Fruit fly (Drosophila melanogaster) whole organism, embryonic: ENCODE data around the gene Argl.

ENCODE experiments used
- Abd-B ChIP-seq: fragments of 200-800 bp; sonication (Bioruptor generic); optimal IDR thresholded peaks from 2 replicates; lab custom pipeline; 2018; ENCODE audit warnings: missing biosample characterization, mild to moderate bottlenecking, missing genetic modification characterization, moderate library complexity
- Ada2b ChIP-seq: fragments of 200-800 bp; sonication (Bioruptor generic); IDR thresholded peaks from 2 replicates; pipeline ENCODE4 v1.3.6; 2022; ENCODE audit warnings: missing biosample characterization, missing genetic modification characterization
- Atf-2 ChIP-seq: fragments of 200-800 bp; sonication (Bioruptor generic); optimal IDR thresholded peaks from 2 replicates; lab custom pipeline; 2016; ENCODE audit warnings: missing biosample characterization, missing genetic modification characterization
- B-H2 ChIP-seq: fragments of 200-800 bp; sonication (Bioruptor generic); optimal IDR thresholded peaks from 2 replicates; lab custom pipeline; 2018; ENCODE audit warnings: missing biosample characterization, mild to moderate bottlenecking, missing genetic modification characterization
- CG10543 ChIP-seq: fragments of 200-800 bp; sonication (Bioruptor generic); optimal IDR thresholded peaks from 3 replicates; lab custom pipeline; 2017; ENCODE audit warnings: missing biosample characterization, mild to moderate bottlenecking, missing genetic modification characterization, moderate library complexity
- CG10979 ChIP-seq: fragments of 200-800 bp; sonication (Bioruptor generic); optimal IDR thresholded peaks from 2 replicates; lab custom pipeline; 2018; ENCODE audit warnings: missing biosample characterization, mild to moderate bottlenecking, missing genetic modification characterization, moderate library complexity
- CG11504 ChIP-seq: fragments of 200-800 bp; sonication (Bioruptor generic); optimal IDR thresholded peaks from 3 replicates; lab custom pipeline; 2019; ENCODE audit warnings: missing biosample characterization, mild to moderate bottlenecking, missing genetic modification characterization, moderate library complexity
- CG12769 ChIP-seq: fragments of 200-800 bp; sonication (Bioruptor generic); optimal IDR thresholded peaks from 2 replicates; lab custom pipeline; 2019; ENCODE audit warnings: missing biosample characterization, mild to moderate bottlenecking, missing genetic modification characterization, moderate library complexity
- CG13296 ChIP-seq: fragments of 200-800 bp; sonication (Bioruptor generic); optimal IDR thresholded peaks from 3 replicates; lab custom pipeline; 2018; ENCODE audit warnings: missing biosample characterization, mild to moderate bottlenecking, missing genetic modification characterization
- CG14710 ChIP-seq: fragments of 200-800 bp; sonication (Bioruptor generic); optimal IDR thresholded peaks from 3 replicates; lab custom pipeline; 2019; ENCODE audit warnings: missing biosample characterization, mild to moderate bottlenecking, missing genetic modification characterization, moderate library complexity
- CG2116 ChIP-seq: fragments of 200-800 bp; sonication (Bioruptor generic); optimal IDR thresholded peaks from 3 replicates; lab custom pipeline; 2018; ENCODE audit warnings: missing biosample characterization, mild to moderate bottlenecking, missing genetic modification characterization
- CG34376 ChIP-seq: fragments of 200-800 bp; sonication (Bioruptor generic); optimal IDR thresholded peaks from 2 replicates; lab custom pipeline; 2018; ENCODE audit warnings: missing biosample characterization, mild to moderate bottlenecking, missing genetic modification characterization
- CG4707 ChIP-seq: fragments of 200-800 bp; sonication (Bioruptor generic); optimal IDR thresholded peaks from 2 replicates; lab custom pipeline; 2018; ENCODE audit warnings: missing biosample characterization, mild to moderate bottlenecking, missing genetic modification characterization, moderate library complexity
- CG6175 ChIP-seq: fragments of 200-800 bp; sonication (Bioruptor generic); IDR thresholded peaks from 3 replicates; pipeline ENCODE4 v1.3.6; 2022; ENCODE audit warnings: missing biosample characterization, missing genetic modification characterization
- CG7372 ChIP-seq: fragments of 200-800 bp; sonication (Bioruptor generic); IDR thresholded peaks from 2 replicates; pipeline ENCODE4 v1.3.6; 2022; ENCODE audit warnings: missing biosample characterization, missing genetic modification characterization
- CG8924 ChIP-seq: fragments of 200-800 bp; optimal IDR thresholded peaks from 3 replicates; lab custom pipeline; 2019; ENCODE audit warnings: missing biosample characterization, mild to moderate bottlenecking, missing genetic modification characterization, moderate library complexity
- CG8944 ChIP-seq: fragments of 200-800 bp; sonication (Bioruptor generic); optimal IDR thresholded peaks from 3 replicates; lab custom pipeline; 2016; ENCODE audit warnings: missing biosample characterization, missing genetic modification characterization
- Dfd ChIP-seq, 2 experiments: fragments of >200 bp; optimal IDR thresholded peaks; 2 replicates each; lab custom pipeline; 2017; ENCODE audit warnings: missing biosample characterization in 2 of 2, missing genetic modification characterization in 2 of 2
- HmgZ ChIP-seq: fragments of 200-800 bp; sonication (Bioruptor generic); optimal IDR thresholded peaks from 2 replicates; lab custom pipeline; 2018; ENCODE audit warnings: missing biosample characterization, mild to moderate bottlenecking, missing genetic modification characterization
- Hr78 ChIP-seq, 2 experiments: fragments of 200-800 bp in 1 of 2; fragments of >200 bp in 1 of 2; sonication (Bioruptor generic) in 1 of 2; optimal IDR thresholded peaks; 2 replicates each; lab custom pipeline; 2017 to 2019; ENCODE audit warnings: missing biosample characterization in 2 of 2, missing genetic modification characterization in 2 of 2, mild to moderate bottlenecking in 1 of 2, moderate library complexity in 1 of 2
- Nf-YC ChIP-seq: fragments of 200-800 bp; optimal IDR thresholded peaks from 3 replicates; lab custom pipeline; 2019; ENCODE audit warnings: missing biosample characterization, mild to moderate bottlenecking, missing genetic modification characterization, moderate library complexity
- ara ChIP-seq: fragments of 200-800 bp; sonication (Bioruptor generic); IDR thresholded peaks from 2 replicates; pipeline ENCODE4 v1.3.6; 2022; ENCODE audit warnings: missing biosample characterization, missing genetic modification characterization
- chinmo ChIP-seq: fragments of 200-800 bp; sonication (Bioruptor generic); IDR thresholded peaks from 4 replicates; pipeline ENCODE4 v1.3.6; 2022; ENCODE audit warnings: missing biosample characterization, missing genetic modification characterization; ENCODE audit not compliant: partially characterized antibody
- cwo ChIP-seq: fragments of 200-800 bp; sonication (Bioruptor generic); optimal IDR thresholded peaks from 3 replicates; lab custom pipeline; 2017; ENCODE audit warnings: missing biosample characterization, missing genetic modification characterization, mild to moderate bottlenecking, moderate library complexity, missing genetic modification reagents
- en ChIP-seq: fragments of 200-800 bp; sonication (Bioruptor generic); optimal IDR thresholded peaks from 2 replicates; lab custom pipeline; 2016; ENCODE audit warnings: missing biosample characterization, missing genetic modification characterization
- exex ChIP-seq: fragments of 200-800 bp; sonication (Bioruptor generic); optimal IDR thresholded peaks from 4 replicates; lab custom pipeline; 2018; ENCODE audit warnings: missing biosample characterization, mild to moderate bottlenecking, missing genetic modification characterization, moderate library complexity
- fd3F ChIP-seq: fragments of 200-800 bp; sonication (Bioruptor generic); optimal IDR thresholded peaks from 2 replicates; lab custom pipeline; 2018; ENCODE audit warnings: missing biosample characterization, mild to moderate bottlenecking, missing genetic modification characterization, moderate library complexity
- gem ChIP-seq: fragments of 200-800 bp; sonication (Bioruptor generic); optimal IDR thresholded peaks from 2 replicates; lab custom pipeline; 2019; ENCODE audit warnings: missing biosample characterization, mild to moderate bottlenecking, missing genetic modification characterization, moderate library complexity
- gfzf ChIP-seq: fragments of 200-800 bp; sonication (Bioruptor generic); optimal IDR thresholded peaks from 2 replicates; lab custom pipeline; 2016; ENCODE audit warnings: missing biosample characterization, mild to moderate bottlenecking, missing genetic modification characterization, moderate library complexity
- grn ChIP-seq: fragments of 200-800 bp; sonication (Bioruptor generic); optimal IDR thresholded peaks from 3 replicates; lab custom pipeline; 2017; ENCODE audit warnings: missing biosample characterization, missing genetic modification characterization
- gsb-n ChIP-seq: fragments of 200-800 bp; sonication (Bioruptor generic); optimal IDR thresholded peaks from 3 replicates; lab custom pipeline; 2018; ENCODE audit warnings: missing biosample characterization, mild to moderate bottlenecking, missing genetic modification characterization
- lab ChIP-seq: fragments of 200-800 bp; sonication (Bioruptor generic); optimal IDR thresholded peaks from 3 replicates; lab custom pipeline; 2017; ENCODE audit warnings: missing biosample characterization, missing genetic modification characterization, mild to moderate bottlenecking, moderate library complexity, missing genetic modification reagents
- luna ChIP-seq: fragments of 200-800 bp; sonication (Bioruptor generic); optimal IDR thresholded peaks from 2 replicates; lab custom pipeline; 2016; ENCODE audit warnings: missing biosample characterization, missing genetic modification characterization
- mam ChIP-seq: fragments of 200-800 bp; sonication (Bioruptor generic); optimal IDR thresholded peaks from 3 replicates; lab custom pipeline; 2016; ENCODE audit warnings: missing biosample characterization, missing genetic modification characterization
- onecut ChIP-seq: fragments of 200-800 bp; sonication (Bioruptor generic); IDR thresholded peaks from 2 replicates; pipeline ENCODE4 v1.3.6; 2022; ENCODE audit warnings: missing biosample characterization, missing genetic modification characterization
- row ChIP-seq: fragments of 200-800 bp; sonication (Bioruptor generic); IDR thresholded peaks from 3 replicates; pipeline ENCODE4 v1.3.6; 2022; ENCODE audit warnings: missing biosample characterization, missing genetic modification characterization
- sc ChIP-seq, 3 experiments: fragments of >200 bp in 2 of 3; fragments of 200-800 bp in 1 of 3; sonication (Bioruptor generic) in 1 of 3; optimal IDR thresholded peaks; 2 replicates in 2 of 3; 3 replicates in 1 of 3; lab custom pipeline; 2017; ENCODE audit warnings: mild to moderate bottlenecking in 1 of 3, missing biosample characterization in 1 of 3, missing genetic modification characterization in 1 of 3, missing genetic modification reagents in 1 of 3
- sd ChIP-seq: fragments of 200-800 bp; sonication (Bioruptor generic); optimal IDR thresholded peaks from 3 replicates; lab custom pipeline; 2018; ENCODE audit warnings: missing biosample characterization, mild to moderate bottlenecking, missing genetic modification characterization, moderate library complexity
- sens ChIP-seq: fragments of 200-800 bp; sonication (Bioruptor generic); peaks from one replicate; lab custom pipeline; 2016; ENCODE audit warnings: missing biosample characterization, missing genetic modification characterization
- sens-2 ChIP-seq: fragments of 200-800 bp; sonication (Bioruptor generic); IDR thresholded peaks from 2 replicates; pipeline ENCODE4 v1.3.6; 2022; ENCODE audit warnings: missing biosample characterization, missing genetic modification characterization
- slp2 ChIP-seq: fragments of 200-800 bp; sonication (Bioruptor generic); optimal IDR thresholded peaks from 2 replicates; lab custom pipeline; 2016; ENCODE audit warnings: missing biosample characterization, missing genetic modification characterization
- stwl ChIP-seq: fragments of 200-800 bp; sonication (Bioruptor generic); optimal IDR thresholded peaks from 3 replicates; lab custom pipeline; 2018; ENCODE audit warnings: missing biosample characterization, mild to moderate bottlenecking, missing genetic modification characterization, moderate library complexity
- sug ChIP-seq: fragments of 200-800 bp; optimal IDR thresholded peaks from 2 replicates; lab custom pipeline; 2019; ENCODE audit warnings: missing biosample characterization, mild to moderate bottlenecking, missing genetic modification characterization, moderate library complexity
- tin ChIP-seq: fragments of 200-800 bp; sonication (Bioruptor generic); optimal IDR thresholded peaks from 3 replicates; lab custom pipeline; 2016; ENCODE audit warnings: missing biosample characterization, missing genetic modification characterization
- twi ChIP-seq: fragments of 200-800 bp; optimal IDR thresholded peaks from 2 replicates; lab custom pipeline; 2019; ENCODE audit warnings: missing biosample characterization, mild to moderate bottlenecking, missing genetic modification characterization, moderate library complexity
- unc-4 ChIP-seq: fragments of 200-800 bp; sonication (Bioruptor generic); IDR thresholded peaks from 2 replicates; pipeline ENCODE4 v1.3.6; 2022; ENCODE audit warnings: missing biosample characterization, missing genetic modification characterization; ENCODE audit not compliant: partially characterized antibody
- usp ChIP-seq: fragments of >200 bp; optimal IDR thresholded peaks from 2 replicates; lab custom pipeline; 2017; ENCODE audit warnings: missing biosample characterization, missing genetic modification characterization
- vfl ChIP-seq: fragments of 200-800 bp; sonication (Bioruptor generic); optimal IDR thresholded peaks from 2 replicates; lab custom pipeline; 2016; ENCODE audit warnings: missing biosample characterization, missing genetic modification characterization
- zf30C ChIP-seq: fragments of 200-800 bp; sonication (Bioruptor generic); optimal IDR thresholded peaks from 3 replicates; lab custom pipeline; 2018; ENCODE audit warnings: missing biosample characterization, mild to moderate bottlenecking, missing genetic modification characterization

Argl gene

DNA sequence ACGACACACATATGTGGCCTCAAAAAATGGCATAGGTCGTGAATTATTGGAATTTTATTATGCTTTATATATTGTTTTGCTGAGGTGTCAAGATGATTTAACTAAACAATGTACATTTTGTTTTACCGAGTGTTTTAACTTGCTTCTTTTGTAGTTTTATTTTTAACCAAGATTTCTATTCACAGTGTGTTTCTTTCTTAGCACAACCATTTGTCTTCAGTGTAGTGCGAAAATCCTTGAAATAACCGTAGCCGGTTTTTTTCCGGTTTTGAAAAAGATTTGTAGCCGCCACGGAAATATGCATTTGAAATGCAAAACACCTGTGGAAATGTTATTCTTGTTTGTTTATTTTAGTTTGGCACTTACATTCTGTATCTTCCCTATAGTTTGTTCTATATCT lies 15.2 kb upstream of the Argl start:
- TF ChIP-seq sens (GFP tag; lab: Kevin White, UChicago) = peak; percentile 72
- TF ChIP-seq zf30C (GFP tag; lab: Kevin White, UChicago) = peak; percentile 52
- peak; percentile 70 for TF ChIP-seq gem
- no peak for TF ChIP-seq Abd-B (GFP tag; lab: Kevin White, UChicago)
- 0 out of 4 replicates have a peak, but pooled peaks have one; percentile 32 for TF ChIP-seq chinmo (GFP tag; lab: Robert Waterston, UW)
- TF ChIP-seq Hr78 (GFP tag; optimal IDR thresholded peaks at IDR 0.05; lab: Kevin White, UChicago) = no peak
- TF ChIP-seq twi (tag; lab: Kevin White, UChicago) = peak; percentile 3
- no peak for TF ChIP-seq usp (GFP tag; lab: Kevin White, UChicago)
- TF ChIP-seq Atf-2 (GFP tag; lab: Kevin White, UChicago) = no peak
- peak; percentile 0 for TF ChIP-seq CG11504 (tag; lab: Kevin White, UChicago)
- TF ChIP-seq Ada2b (GFP tag; lab: Robert Waterston, UW) = peak; percentile 20; the same call in 1 of the 2 replicates

dm6 chr2L:8956336-8956726 lies 14.4 kb upstream of the Argl start:
- no peak for TF ChIP-seq slp2 (GFP tag; lab: Kevin White, UChicago)
- no peak for TF ChIP-seq sens-2 (GFP tag; lab: Robert Waterston, UW)
- no peak for TF ChIP-seq row (GFP tag; lab: Robert Waterston, UW)
- TF ChIP-seq CG8944 = no peak
- TF ChIP-seq CG10979 (tag; lab: Kevin White, UChicago) = no peak
- TF ChIP-seq Nf-YC (tag; lab: Kevin White, UChicago) = no peak
- TF ChIP-seq tin = no peak
- TF ChIP-seq CG8924 (tag; lab: Kevin White, UChicago) = no peak
- TF ChIP-seq unc-4 (GFP tag; lab: Robert Waterston, UW) = no peak
- TF ChIP-seq sc (optimal IDR thresholded peaks at IDR 0.05; lab: Kevin White, UChicago) = no peak
- TF ChIP-seq sc (GFP tag; optimal IDR thresholded peaks at IDR 0.05; lab: Kevin White, UChicago) = no peak
- TF ChIP-seq CG7372 (GFP tag; lab: Robert Waterston, UW) = no peak
- no peak for TF ChIP-seq CG14710 (tag; lab: Kevin White, UChicago)
- no peak for TF ChIP-seq HmgZ (tag; lab: Kevin White, UChicago)
- no peak for TF ChIP-seq ara (GFP tag; lab: Robert Waterston, UW)
- no peak for TF ChIP-seq Dfd (GFP tag; optimal IDR thresholded peaks at IDR 0.05; lab: Kevin White, UChicago)
- peak; percentile 93 for TF ChIP-seq cwo
- TF ChIP-seq sug (tag; lab: Kevin White, UChicago) = peak; percentile 46
- TF ChIP-seq vfl = no peak
- no peak for TF ChIP-seq CG10543 (GFP tag; lab: Kevin White, UChicago)
- TF ChIP-seq CG34376 (GFP tag; lab: Kevin White, UChicago) = peak; percentile 8
- TF ChIP-seq en (GFP tag; lab: Kevin White, UChicago) = no peak
- peak; percentile 47 for TF ChIP-seq sens (GFP tag; lab: Kevin White, UChicago)
- peak; percentile 95 for TF ChIP-seq exex (tag; lab: Kevin White, UChicago)
- no peak for TF ChIP-seq gsb-n (tag; lab: Kevin White, UChicago)
- peak; percentile 62 for TF ChIP-seq grn (GFP tag; lab: Kevin White, UChicago)
- no peak for TF ChIP-seq CG4707 (GFP tag; lab: Kevin White, UChicago)
- TF ChIP-seq onecut (GFP tag; lab: Robert Waterston, UW) = no peak
- no peak for TF ChIP-seq CG6175 (GFP tag; lab: Robert Waterston, UW)
- no peak for TF ChIP-seq gfzf (GFP tag; lab: Kevin White, UChicago)
- no peak for TF ChIP-seq mam
- no peak for TF ChIP-seq stwl (tag; lab: Kevin White, UChicago)
- no peak for TF ChIP-seq luna (GFP tag; lab: Kevin White, UChicago)
- TF ChIP-seq lab (GFP tag; lab: Kevin White, UChicago) = no peak
- TF ChIP-seq sd (tag; lab: Kevin White, UChicago) = peak; percentile 10
- no peak for TF ChIP-seq CG12769 (tag; lab: Kevin White, UChicago)
- TF ChIP-seq CG2116 (GFP tag; lab: Kevin White, UChicago) = no peak
- no peak for TF ChIP-seq fd3F (GFP tag; lab: Kevin White, UChicago)
- no peak for TF ChIP-seq B-H2
- TF ChIP-seq CG13296 (GFP tag; lab: Kevin White, UChicago) = no peak
